Worm (Caenorhabditis elegans) whole organism, L2 larva: Measurements from ENCODE around the gene dnj-15.

Experiments used
- F13H6.1 ChIP-seq: sonication (generic microtip); optimal IDR thresholded peaks from 2 replicates; lab custom pipeline; 2016; ENCODE audit warnings: missing genetic modification characterization, missing compliant biosample characterization
- R02D3.7 ChIP-seq: fragments of 150-350 bp; optimal IDR thresholded peaks from 2 replicates; lab custom pipeline; 2014; ENCODE audit warnings: missing biosample characterization, missing genetic modification characterization
- ZK546.5 ChIP-seq: sonication (generic microtip); optimal IDR thresholded peaks from 2 replicates; lab custom pipeline; 2017; ENCODE audit warnings: missing biosample characterization, missing genetic modification characterization
- alr-1 ChIP-seq: fragments of 150-350 bp; optimal IDR thresholded peaks from 2 replicates; lab custom pipeline; 2014; ENCODE audit warnings: missing biosample characterization, missing genetic modification characterization
- blmp-1 ChIP-seq: sonication (generic microtip); optimal IDR thresholded peaks from 2 replicates; lab custom pipeline; 2017; ENCODE audit warnings: missing genetic modification characterization, mild to moderate bottlenecking, missing compliant biosample characterization, antibody characterized with exemption, moderate library complexity; ENCODE audit not compliant: insufficient read depth
- ceh-16 ChIP-seq: fragments of 150-350 bp; optimal IDR thresholded peaks from 2 replicates; lab custom pipeline; 2014; ENCODE audit warnings: missing biosample characterization, missing genetic modification characterization
- ceh-82 ChIP-seq: fragments of 150-350 bp; optimal IDR thresholded peaks from 2 replicates; lab custom pipeline; 2014; ENCODE audit warnings: missing biosample characterization, missing genetic modification characterization
- crh-2 ChIP-seq: sonication (generic microtip); optimal IDR thresholded peaks from 2 replicates; lab custom pipeline; 2017; ENCODE audit warnings: missing biosample characterization, missing genetic modification characterization
- dmd-4 ChIP-seq: sonication (generic microtip); optimal IDR thresholded peaks from 2 replicates; lab custom pipeline; 2017; ENCODE audit warnings: missing biosample characterization, missing genetic modification characterization
- egl-27 ChIP-seq: sonication (generic microtip); optimal IDR thresholded peaks from 3 replicates; lab custom pipeline; 2017; ENCODE audit warnings: missing biosample characterization, missing genetic modification reagents, missing genetic modification characterization
- elt-1 ChIP-seq: fragments of 150-350 bp; optimal IDR thresholded peaks from 2 replicates; lab custom pipeline; 2014; ENCODE audit warnings: missing biosample characterization, missing genetic modification characterization
- elt-3 ChIP-seq: sonication (generic microtip); optimal IDR thresholded peaks from 2 replicates; lab custom pipeline; 2017; ENCODE audit warnings: missing biosample characterization, missing genetic modification characterization
- fos-1 ChIP-seq: fragments of 150-350 bp; optimal IDR thresholded peaks from 2 replicates; lab custom pipeline; 2014; ENCODE audit warnings: missing biosample characterization, missing genetic modification characterization
- lin-11 ChIP-seq: fragments of 150-350 bp; sonication (generic microtip); optimal IDR thresholded peaks from 2 replicates; lab custom pipeline; 2014; ENCODE audit warnings: missing biosample characterization, missing genetic modification characterization, inconsistent platforms, mixed read lengths
- lin-13 ChIP-seq: fragments of 150-350 bp; optimal IDR thresholded peaks from 2 replicates; lab custom pipeline; 2014; ENCODE audit warnings: missing biosample characterization, missing genetic modification reagents, missing genetic modification characterization
- lin-39 ChIP-seq: fragments of 150-350 bp; optimal IDR thresholded peaks from 2 replicates; lab custom pipeline; 2014; ENCODE audit warnings: missing biosample characterization, missing genetic modification reagents, missing genetic modification characterization
- lsy-2 ChIP-seq, 2 experiments: fragments of 150-350 bp in 1 of 2; sonication (generic microtip) in 1 of 2; optimal IDR thresholded peaks; 2 replicates each; lab custom pipeline; 2014 to 2017; ENCODE audit warnings: missing biosample characterization in 2 of 2, missing genetic modification characterization in 2 of 2
- mdl-1 ChIP-seq, 2 experiments: fragments of 150-350 bp in 1 of 2; sonication (generic microtip) in 1 of 2; optimal IDR thresholded peaks; 2 replicates each; lab custom pipeline; 2017; ENCODE audit warnings: missing biosample characterization in 2 of 2, missing genetic modification characterization in 2 of 2
- nhr-129 ChIP-seq: fragments of 150-350 bp; optimal IDR thresholded peaks from 2 replicates; lab custom pipeline; 2014; ENCODE audit warnings: missing biosample characterization, missing genetic modification characterization
- nhr-21 ChIP-seq: fragments of 150-350 bp; optimal IDR thresholded peaks from 2 replicates; lab custom pipeline; 2014; ENCODE audit warnings: missing biosample characterization, missing genetic modification characterization
- nhr-237 ChIP-seq: fragments of 150-350 bp; optimal IDR thresholded peaks from 2 replicates; lab custom pipeline; 2014; ENCODE audit warnings: missing biosample characterization, missing genetic modification characterization
- nhr-25 ChIP-seq: fragments of 150-350 bp; sonication (generic microtip); optimal IDR thresholded peaks from 3 replicates; lab custom pipeline; 2014; ENCODE audit warnings: missing biosample characterization, missing genetic modification characterization
- nhr-6 ChIP-seq: fragments of 150-350 bp; optimal IDR thresholded peaks from 2 replicates; lab custom pipeline; 2014; ENCODE audit warnings: missing biosample characterization, missing genetic modification characterization
- nhr-77 ChIP-seq: fragments of 150-350 bp; optimal IDR thresholded peaks from 2 replicates; lab custom pipeline; 2014; ENCODE audit warnings: missing biosample characterization, missing genetic modification characterization
- peb-1 ChIP-seq: fragments of 150-350 bp; optimal IDR thresholded peaks from 2 replicates; lab custom pipeline; 2014; ENCODE audit warnings: missing biosample characterization, missing genetic modification characterization
- sem-4 ChIP-seq: fragments of 150-350 bp; optimal IDR thresholded peaks from 2 replicates; lab custom pipeline; 2014; ENCODE audit warnings: missing biosample characterization, missing genetic modification reagents, missing genetic modification characterization
- skn-1 ChIP-seq: sonication (generic microtip); optimal IDR thresholded peaks from 2 replicates; lab custom pipeline; 2017; ENCODE audit warnings: missing biosample characterization, missing genetic modification characterization
- sma-3 ChIP-seq: sonication (generic microtip); optimal IDR thresholded peaks from 2 replicates; lab custom pipeline; 2016; ENCODE audit warnings: missing genetic modification reagents, missing genetic modification characterization, missing compliant biosample characterization
- snpc-4 ChIP-seq: fragments of 150-350 bp; optimal IDR thresholded peaks from 2 replicates; lab custom pipeline; 2014; ENCODE audit warnings: missing biosample characterization, missing genetic modification characterization
- unc-39 ChIP-seq: fragments of 150-350 bp; optimal IDR thresholded peaks from 2 replicates; lab custom pipeline; 2014; ENCODE audit warnings: missing biosample characterization, missing genetic modification characterization
- unc-55 ChIP-seq: fragments of 150-350 bp; sonication (generic microtip); optimal IDR thresholded peaks from 3 replicates; lab custom pipeline; 2014; ENCODE audit warnings: missing biosample characterization, missing genetic modification reagents, missing genetic modification characterization
- unc-62 ChIP-seq: fragments of 150-350 bp; optimal IDR thresholded peaks from 2 replicates; lab custom pipeline; 2014; ENCODE audit warnings: missing biosample characterization, missing genetic modification reagents, missing genetic modification characterization
- zag-1 ChIP-seq: fragments of 150-350 bp; optimal IDR thresholded peaks from 2 replicates; lab custom pipeline; 2014; ENCODE audit warnings: missing biosample characterization, missing genetic modification characterization
- ztf-1 ChIP-seq: fragments of 200-800 bp; sonication (Bioruptor generic); conservative IDR thresholded peaks from 2 replicates; pipeline ENCODE4 v1.3.6; 2022; ENCODE audit warnings: missing genetic modification characterization, missing compliant biosample characterization
- ztf-11 ChIP-seq: sonication (generic microtip); optimal IDR thresholded peaks from 2 replicates; lab custom pipeline; 2017; ENCODE audit warnings: missing biosample characterization, missing genetic modification characterization
- ztf-4 ChIP-seq: fragments of 150-350 bp; optimal IDR thresholded peaks from 2 replicates; lab custom pipeline; 2014; ENCODE audit warnings: missing biosample characterization, missing genetic modification characterization

The dnj-15 gene

ce11 chrIV:4176088-4176487, at the start of gene dnj-15:
Gene dnj-15, plus strand, starts transcription at chrIV:4176388.
- no peak for TF ChIP-seq elt-3 (tag; lab: Kevin White, UChicago)
- no peak for TF ChIP-seq nhr-129 (tag; lab: Kevin White, UChicago)
- no peak for TF ChIP-seq unc-62 (GFP tag; lab: Kevin White, UChicago)
- no peak for TF ChIP-seq zag-1
- TF ChIP-seq dmd-4 (tag; lab: Kevin White, UChicago) = no peak
- TF ChIP-seq nhr-21 = no peak
- TF ChIP-seq egl-27 (tag; lab: Kevin White, UChicago) = no peak
- no peak for TF ChIP-seq ztf-11 (tag; lab: Kevin White, UChicago)
- TF ChIP-seq ZK546.5 (tag; lab: Kevin White, UChicago) = no peak
- no peak for TF ChIP-seq blmp-1 (tag; lab: Kevin White, UChicago)
- TF ChIP-seq peb-1 = no peak
- TF ChIP-seq lin-11 (tag; lab: Kevin White, UChicago) = no peak
- TF ChIP-seq snpc-4 = no peak
- TF ChIP-seq lin-13 (GFP tag; lab: Kevin White, UChicago) = no peak
- no peak for TF ChIP-seq nhr-6 (tag; lab: Kevin White, UChicago)
- TF ChIP-seq lin-39 = no peak
- no peak for TF ChIP-seq R02D3.7 (tag; lab: Kevin White, UChicago)

ce11 chrIV:4135744-4136143, 40.4 kb upstream of the dnj-15 start, which contains the start of gene F49F1.17:
Gene F49F1.17, minus strand, starts transcription at chrIV:4135844.
- TF ChIP-seq ZK546.5 (tag; lab: Kevin White, UChicago) = no peak
- no peak for TF ChIP-seq F13H6.1 (tag; lab: Kevin White, UChicago)
- TF ChIP-seq nhr-237 (tag; lab: Kevin White, UChicago) = no peak
- no peak for TF ChIP-seq nhr-129 (tag; lab: Kevin White, UChicago)
- no peak for TF ChIP-seq zag-1
- no peak for TF ChIP-seq lin-39

DNA sequence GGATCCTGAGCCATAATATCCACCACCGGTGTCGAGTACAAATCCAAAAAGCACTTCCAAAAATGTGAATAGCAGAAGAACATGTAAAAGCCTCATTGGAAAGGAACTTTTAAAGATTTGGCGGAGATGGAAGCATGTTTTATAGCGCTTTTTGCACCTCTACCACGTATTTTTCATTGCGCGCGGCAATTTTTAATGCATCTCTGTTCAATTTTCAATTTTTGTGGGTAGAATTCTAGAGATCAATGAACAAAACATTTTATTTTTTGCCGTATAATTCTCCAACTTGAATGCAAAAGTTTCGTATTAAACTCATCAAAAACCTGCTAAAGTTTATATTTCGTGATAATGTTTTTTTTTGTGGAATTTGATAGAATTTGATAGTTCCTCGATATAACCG, 38.7 kb upstream of the dnj-15 start, which contains the start of gene F49F1.9:
Gene F49F1.9 (minus strand): TSS at position 101 of the 400 bp plus-strand sequence.
- TF ChIP-seq elt-3 (tag; lab: Kevin White, UChicago) (no peak), peb-1 (no peak), sma-3 (GFP tag; lab: Kevin White, UChicago) (no peak), blmp-1 (tag; lab: Kevin White, UChicago) (no peak), ZK546.5 (tag; lab: Kevin White, UChicago) (no peak), F13H6.1 (tag; lab: Kevin White, UChicago) (no peak), lin-13 (GFP tag; lab: Kevin White, UChicago) (no peak)
- TF ChIP-seq, all 48 proteins: peak for 0

DNA sequence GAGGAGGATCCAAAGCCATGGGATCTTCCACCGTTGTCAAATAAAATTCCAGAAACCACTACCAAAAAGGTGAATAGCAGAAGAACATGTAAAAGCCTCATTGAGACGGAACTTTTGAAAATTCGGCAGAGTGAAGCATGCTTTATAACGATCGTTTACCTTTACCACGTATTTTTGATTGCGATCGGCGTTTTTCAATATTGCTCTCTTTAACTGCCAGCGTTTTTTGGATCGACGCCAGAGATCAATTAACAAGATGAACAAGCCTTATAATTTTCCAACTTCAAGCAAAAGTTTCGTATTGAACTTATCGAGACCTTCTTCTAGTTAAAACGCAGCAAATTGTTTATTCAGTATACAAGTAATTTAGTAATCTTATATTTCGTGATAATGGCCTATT, 37.2 kb upstream of the dnj-15 start, which contains the start of gene F49F1.10:
Gene F49F1.10 (minus strand): TSS at position 101 of the 400 bp plus-strand sequence.
- TF ChIP-seq sem-4 (tag; lab: Kevin White, UChicago) (no peak), unc-55 (no peak), skn-1 (no peak), F13H6.1 (tag; lab: Kevin White, UChicago) (no peak), nhr-21 (no peak), nhr-77 (no peak), nhr-25 (tag; lab: Kevin White, UChicago) (no peak), ztf-1 (GFP tag; lab: Robert Waterston, UW) (no peak), elt-3 (tag; lab: Kevin White, UChicago) (no peak), lsy-2 (tag; optimal IDR thresholded peaks at IDR 0.05; lab: Kevin White, UChicago) (no peak), R02D3.7 (tag; lab: Kevin White, UChicago) (no peak), alr-1 (tag; lab: Kevin White, UChicago) (no peak), ztf-4 (tag; lab: Kevin White, UChicago) (no peak), zag-1 (no peak), mdl-1 (tag; optimal IDR thresholded peaks at IDR 0.05; lab: Kevin White, UChicago) (no peak), crh-2 (tag; lab: Kevin White, UChicago) (no peak), ceh-82 (tag; lab: Kevin White, UChicago) (no peak), fos-1 (tag; lab: Kevin White, UChicago) (no peak)
- TF ChIP-seq, all 48 proteins: peak for 0

- no peak for TF ChIP-seq nhr-129 (tag; lab: Kevin White, UChicago)
- TF ChIP-seq unc-39 (tag; lab: Kevin White, UChicago) = no peak
- TF ChIP-seq R02D3.7 (tag; lab: Kevin White, UChicago) = no peak
- TF ChIP-seq peb-1 = no peak
- TF ChIP-seq alr-1 (tag; lab: Kevin White, UChicago) = no peak
- TF ChIP-seq elt-1 = no peak
- TF ChIP-seq ceh-16 = no peak
Observed at ce11 chrIV:4140265-4140664, 35.9 kb upstream of the dnj-15 start, which contains the start of gene F49F1.18. Gene F49F1.18, minus strand, starts transcription at chrIV:4140365.
